Worm (Caenorhabditis elegans): ENCODE data around the gene col-20.
A peak's percentile ranks its signal among the peaks of the same experiment; 100 is the strongest.

Gene col-20

DNA sequence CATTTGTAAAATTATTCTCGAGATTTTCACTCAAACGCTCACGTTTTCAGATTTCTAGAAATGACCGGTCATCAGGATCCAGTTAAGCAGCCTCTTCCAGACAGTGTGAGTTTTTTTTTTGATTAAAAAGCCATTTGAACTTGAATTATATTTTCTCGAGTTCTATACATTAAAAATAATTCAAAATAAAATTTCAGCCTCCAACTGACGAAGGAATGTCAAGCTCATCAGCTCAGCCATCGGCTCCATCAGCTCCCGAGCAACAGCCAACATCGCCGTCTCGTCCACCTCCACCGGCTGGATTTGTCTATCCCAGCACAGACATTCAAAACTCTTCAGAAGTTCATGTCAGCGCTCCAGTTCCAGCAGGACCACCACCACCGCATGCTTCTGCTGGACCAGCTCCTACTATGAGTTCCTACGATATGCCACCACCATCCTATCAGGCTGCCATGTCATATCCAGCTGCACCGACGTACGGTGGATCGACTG, 12.7 kb downstream of the col-20 start, which contains the start of gene F11G11.5:
F11G11.5 (plus strand) TSS at position 51 of the 492 bp plus-strand sequence.
- TF ChIP-seq ets-4 (tag; optimal IDR thresholded peaks at IDR 0.05) (no peak), eyg-1 (tag; optimal IDR thresholded peaks at IDR 0.05) (no peak), odd-2 (tag; optimal IDR thresholded peaks at IDR 0.05) (no peak), ceh-34 (tag; optimal IDR thresholded peaks at IDR 0.05) (no peak), Y22D7AL.16 (tag; optimal IDR thresholded peaks at IDR 0.05) (no peak), ttx-3 (tag; optimal IDR thresholded peaks at IDR 0.05) (no peak), C38D4.7 (GFP tag; optimal IDR thresholded peaks at IDR 0.05) (no peak), sdc-2 (tag; optimal IDR thresholded peaks at IDR 0.05) (no peak), dmd-4 (tag; optimal IDR thresholded peaks at IDR 0.05; ENCODE audit: borderline replicate concordance) (no peak)

DNA sequence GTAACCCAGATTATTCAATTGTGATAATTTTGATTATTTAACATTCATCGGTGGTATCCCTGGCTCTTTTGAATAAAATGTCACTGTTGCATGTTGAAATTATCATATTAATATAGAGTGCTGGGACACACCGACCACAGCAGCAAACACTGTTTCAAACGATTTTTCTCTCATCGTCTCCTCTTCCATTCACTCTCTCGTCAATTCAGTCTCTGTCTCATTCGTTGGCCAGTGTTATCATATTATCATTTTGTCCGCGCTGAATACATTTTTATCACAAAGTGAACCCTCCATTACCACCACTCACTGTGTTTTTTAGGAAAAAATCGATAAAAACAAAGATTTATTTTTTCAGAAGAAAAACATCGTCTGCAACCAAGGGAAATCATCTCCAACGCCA, 13.5 kb downstream of the col-20 start:
- TF ChIP-seq hlh-6 (tag; optimal IDR thresholded peaks at IDR 0.05) (no peak), hlh-8 (tag; optimal IDR thresholded peaks at IDR 0.05) (no peak), elt-2 (tag; optimal IDR thresholded peaks at IDR 0.05) (peak; percentile 98), pha-4 (tag; optimal IDR thresholded peaks at IDR 0.05) (no peak)

DNA sequence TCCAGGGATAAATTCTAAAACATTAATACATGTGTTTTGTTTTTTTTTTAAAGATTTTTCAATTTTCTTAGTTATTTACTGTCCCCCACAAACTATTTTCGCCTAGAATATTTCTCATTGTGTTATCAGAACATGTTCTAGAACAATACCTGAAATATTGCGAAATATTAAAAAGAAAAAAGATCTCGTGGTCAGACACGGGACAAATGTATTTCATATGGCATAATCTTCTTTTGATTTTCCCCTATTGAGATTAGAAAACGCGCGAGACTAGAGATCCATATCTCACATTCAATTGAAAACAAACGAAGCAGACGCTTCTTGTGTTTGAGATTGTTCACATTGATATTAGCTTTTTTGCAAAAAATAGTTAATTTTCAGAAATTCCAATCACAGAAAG, 14.5 kb downstream of the col-20 start:
- TF ChIP-seq ceh-34 (tag; optimal IDR thresholded peaks at IDR 0.05), result no peak
- TF ChIP-seq Y22D7AL.16 (tag; optimal IDR thresholded peaks at IDR 0.05), result no peak
- TF ChIP-seq fax-1 (tag; optimal IDR thresholded peaks at IDR 0.05), result no peak
- no peak for TF ChIP-seq ttx-3 (tag; optimal IDR thresholded peaks at IDR 0.05)
- TF ChIP-seq tbx-7 (tag; optimal IDR thresholded peaks at IDR 0.05), result no peak
- TF ChIP-seq madf-2 (tag; optimal IDR thresholded peaks at IDR 0.05), result no peak
- no peak for TF ChIP-seq hlh-15 (tag; optimal IDR thresholded peaks at IDR 0.05)
- no peak for TF ChIP-seq ceh-30 (tag; optimal IDR thresholded peaks at IDR 0.05)

DNA sequence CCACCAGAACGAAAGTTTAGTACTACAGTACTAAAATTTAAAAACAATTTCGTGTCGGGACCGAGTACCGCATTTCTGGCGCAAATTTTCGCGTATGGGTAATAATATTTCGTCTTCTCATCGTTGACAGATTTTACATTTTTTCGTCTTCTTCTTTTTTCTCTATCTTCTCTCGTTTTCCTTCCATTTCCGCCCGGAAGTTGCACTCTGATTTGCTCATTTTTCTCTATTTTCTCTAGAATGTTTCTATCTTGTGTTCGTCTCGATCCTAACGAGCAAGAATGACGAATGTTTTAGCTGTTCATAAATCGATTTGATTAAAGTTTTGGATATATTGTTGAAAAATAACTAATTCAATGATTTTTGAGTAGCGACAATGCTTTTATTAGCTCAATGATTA, 15.1 kb downstream of the col-20 start:
- TF ChIP-seq unc-42 (tag; optimal IDR thresholded peaks at IDR 0.05) (peak; percentile 22), K09A11.1 (tag; optimal IDR thresholded peaks at IDR 0.05; ENCODE audit: insufficient read depth) (no peak)

DNA sequence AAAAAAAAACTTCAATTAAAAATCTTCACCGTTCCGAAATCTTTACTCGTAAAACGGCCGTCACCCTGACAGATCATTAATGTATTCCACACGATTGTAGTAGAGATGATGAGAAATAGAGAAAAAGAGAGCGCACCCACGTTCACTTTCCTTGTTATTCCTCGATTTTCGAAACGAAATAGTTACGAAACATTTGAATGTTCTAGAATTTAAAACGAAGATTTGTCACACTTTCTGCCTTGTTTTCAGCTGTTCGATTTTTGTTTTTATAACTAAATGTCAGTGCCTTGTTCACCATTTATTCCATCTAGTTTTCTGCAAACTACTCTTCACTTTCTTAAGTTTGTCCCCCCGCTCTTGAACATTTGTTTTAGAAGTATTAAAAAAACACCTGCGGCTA, 15.8 kb downstream of the col-20 start:
- TF ChIP-seq eyg-1 (tag; optimal IDR thresholded peaks at IDR 0.05), result no peak
- no peak for TF ChIP-seq pha-2 (tag; optimal IDR thresholded peaks at IDR 0.05)
- no peak for TF ChIP-seq pros-1 (tag; optimal IDR thresholded peaks at IDR 0.05)
- no peak for TF ChIP-seq madf-2 (tag; optimal IDR thresholded peaks at IDR 0.05)
- TF ChIP-seq hlh-30 (tag; optimal IDR thresholded peaks at IDR 0.05; ENCODE audit: insufficient read depth), result no peak
- no peak for TF ChIP-seq unc-42 (tag; optimal IDR thresholded peaks at IDR 0.05)
- no peak for TF ChIP-seq pqm-1 (tag; optimal IDR thresholded peaks at IDR 0.05)
- no peak for TF ChIP-seq tbx-2 (tag; optimal IDR thresholded peaks at IDR 0.05)
- TF ChIP-seq pag-3 (tag; optimal IDR thresholded peaks at IDR 0.05; ENCODE audit: borderline replicate concordance), result no peak
- TF ChIP-seq gmeb-2 (tag; optimal IDR thresholded peaks at IDR 0.05), result no peak
- TF ChIP-seq nhr-232 (tag; optimal IDR thresholded peaks at IDR 0.05), result no peak
- no peak for TF ChIP-seq odd-2 (tag; optimal IDR thresholded peaks at IDR 0.05)
- no peak for TF ChIP-seq che-1 (tag; optimal IDR thresholded peaks at IDR 0.05)
- TF ChIP-seq elt-4 (tag; optimal IDR thresholded peaks at IDR 0.05), result no peak
- no peak for TF ChIP-seq ahr-1 (tag; optimal IDR thresholded peaks at IDR 0.05)
- TF ChIP-seq ceh-18 (tag; optimal IDR thresholded peaks at IDR 0.05), result no peak
- TF ChIP-seq ceh-22 (tag; optimal IDR thresholded peaks at IDR 0.05), result no peak
- no peak for TF ChIP-seq hlh-8 (tag; optimal IDR thresholded peaks at IDR 0.05)

DNA sequence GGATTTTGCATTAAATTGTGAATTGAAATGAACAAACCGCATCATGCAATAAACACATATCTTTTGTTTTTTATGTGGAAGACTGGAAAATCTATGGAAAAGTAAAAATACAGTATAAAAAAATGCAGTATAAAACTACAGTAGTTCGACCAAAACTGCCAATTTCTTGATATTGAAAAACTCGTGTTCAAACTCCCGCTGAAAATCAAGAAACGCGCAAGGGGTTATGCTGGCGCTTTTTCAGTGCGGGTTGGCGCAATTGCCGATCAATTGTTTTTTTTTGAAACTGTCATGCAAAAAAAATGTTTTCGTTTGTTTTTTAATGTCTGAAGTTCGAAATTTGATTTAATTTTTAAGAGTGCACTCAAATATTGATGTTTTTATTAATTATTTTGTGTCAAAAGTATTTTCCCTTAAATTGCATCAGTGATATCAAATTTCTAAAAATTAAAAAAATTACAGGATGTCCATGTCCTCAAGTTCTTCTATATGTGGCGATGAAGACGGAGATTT, 18.9 kb downstream of the col-20 start, which contains the start of gene dnj-9:
dnj-9 (plus strand) TSS at position 463 of the 513 bp plus-strand sequence.
- TF ChIP-seq hlh-6 (tag; optimal IDR thresholded peaks at IDR 0.05) (peak; percentile 14), lin-11 (tag; optimal IDR thresholded peaks at IDR 0.05) (peak; percentile 57), lim-6 (tag; optimal IDR thresholded peaks at IDR 0.05) (peak; percentile 5), sox-4 (tag; optimal IDR thresholded peaks at IDR 0.05) (peak; percentile 56), madf-2 (tag; optimal IDR thresholded peaks at IDR 0.05) (peak; percentile 26), sdc-2 (tag; optimal IDR thresholded peaks at IDR 0.05) (peak; percentile 10), Y22D7AL.16 (tag; optimal IDR thresholded peaks at IDR 0.05) (peak; percentile 33), ttx-3 (tag; optimal IDR thresholded peaks at IDR 0.05) (peak; percentile 30), elt-4 (tag; optimal IDR thresholded peaks at IDR 0.05) (no peak), odd-2 (tag; optimal IDR thresholded peaks at IDR 0.05) (no peak), zip-5 (tag; optimal IDR thresholded peaks at IDR 0.05) (no peak), pat-9 (tag; optimal IDR thresholded peaks at IDR 0.05) (peak; percentile 37), ets-4 (tag; optimal IDR thresholded peaks at IDR 0.05) (peak; percentile 6), hlh-30 (tag; optimal IDR thresholded peaks at IDR 0.05; ENCODE audit: insufficient read depth) (peak; percentile 64), gmeb-2 (tag; optimal IDR thresholded peaks at IDR 0.05) (peak; percentile 19), fkh-6 (tag; optimal IDR thresholded peaks at IDR 0.05) (no peak), pha-2 (tag; optimal IDR thresholded peaks at IDR 0.05) (peak; percentile 44), ceh-2 (tag; optimal IDR thresholded peaks at IDR 0.05) (peak; percentile 29), hlh-15 (tag; optimal IDR thresholded peaks at IDR 0.05) (no peak), unc-86 (tag; optimal IDR thresholded peaks at IDR 0.05) (peak; percentile 68), ceh-22 (tag; optimal IDR thresholded peaks at IDR 0.05) (no peak)

All from whole organism, late embryonic.